Worm (Caenorhabditis elegans): Measurements from ENCODE around the gene ymel-1.

DNA sequence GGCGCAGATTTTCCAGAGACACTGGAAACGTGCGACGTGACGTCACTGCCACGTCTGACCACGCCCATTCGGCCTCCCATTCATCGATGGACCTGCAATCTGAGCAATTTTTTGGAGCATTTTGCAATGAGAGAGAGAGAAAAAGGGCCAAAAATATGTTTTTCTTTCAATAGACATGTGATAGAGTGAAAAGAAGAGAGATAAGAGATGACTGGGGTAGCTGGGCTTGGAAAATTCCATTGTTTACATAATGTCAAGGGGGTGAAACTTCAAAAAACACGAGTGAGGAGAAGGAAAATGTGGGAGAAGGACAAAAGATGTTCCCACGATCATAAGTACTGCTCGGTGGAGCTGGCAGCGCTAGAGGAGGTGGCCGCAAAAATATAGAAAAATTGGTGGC, 19.9 kb upstream of the ymel-1 start, which contains the start of gene M03C11.1:
- TF ChIP-seq aly-2 (tag; optimal IDR thresholded peaks at IDR 0.05) (no peak), daf-12 (tag; optimal IDR thresholded peaks at IDR 0.05) (no peak), skn-1 (tag; optimal IDR thresholded peaks at IDR 0.05) (no peak), lin-39 (tag; optimal IDR thresholded peaks at IDR 0.05) (no peak), nhr-28 (tag; optimal IDR thresholded peaks at IDR 0.05) (no peak), nhr-76 (tag; optimal IDR thresholded peaks at IDR 0.05) (no peak), zip-2 (tag; optimal IDR thresholded peaks at IDR 0.05) (no peak), dpl-1 (GFP tag; optimal IDR thresholded peaks at IDR 0.05) (no peak), nhr-77 (tag; optimal IDR thresholded peaks at IDR 0.05) (no peak), F44E2.7 (GFP tag; IDR thresholded peaks at IDR 0.05) (no peak), egl-27 (tag; optimal IDR thresholded peaks at IDR 0.05) (no peak), nhr-237 (tag; optimal IDR thresholded peaks at IDR 0.05) (no peak)

Measured in whole organism, L4 larva.